Worm (Caenorhabditis elegans) whole organism, young adult: ENCODE results near the gene ZK617.26.

Source experiments
- B0035.1 ChIP-seq: sonication (generic microtip); optimal IDR thresholded peaks from 2 replicates; lab custom pipeline; 2016; ENCODE audit warnings: missing genetic modification characterization, mild to moderate bottlenecking, missing compliant biosample characterization, missing genotype, missing genetic modification reagents
- B0336.3 ChIP-seq: fragments of 200-800 bp; sonication (Bioruptor generic); IDR thresholded peaks from 2 replicates; pipeline ENCODE4 v1.3.6; 2022; ENCODE audit warnings: missing genetic modification characterization, missing compliant biosample characterization
- D2030.7 ChIP-seq: fragments of 200-800 bp; sonication (Bioruptor generic); IDR thresholded peaks from 2 replicates; pipeline ENCODE4 v1.3.6; 2022; ENCODE audit warnings: missing genetic modification reagents, missing genetic modification characterization, missing compliant biosample characterization
- F37B4.10 ChIP-seq: fragments of 200-800 bp; sonication (Bioruptor generic); IDR thresholded peaks from 2 replicates; pipeline ENCODE4 v1.3.6; 2022; ENCODE audit warnings: missing genetic modification characterization, missing compliant biosample characterization
- F49E8.2 ChIP-seq: sonication (generic microtip); optimal IDR thresholded peaks from 3 replicates; lab custom pipeline; 2017; ENCODE audit warnings: missing genetic modification characterization, mild to moderate bottlenecking, missing compliant biosample characterization, antibody characterized with exemption, moderate library complexity; ENCODE audit not compliant: insufficient read depth
- F55B11.4 ChIP-seq: sonication (generic microtip); optimal IDR thresholded peaks from 2 replicates; lab custom pipeline; 2016; ENCODE audit warnings: missing compliant biosample characterization, missing genetic modification characterization, borderline replicate concordance; ENCODE audit not compliant: insufficient read depth
- F57C9.4 ChIP-seq: sonication (generic microtip); optimal IDR thresholded peaks from 2 replicates; lab custom pipeline; 2017; ENCODE audit warnings: mild to moderate bottlenecking, missing genetic modification characterization, missing compliant biosample characterization
- K11D2.4 ChIP-seq: fragments of 200-800 bp; sonication (Bioruptor generic); IDR thresholded peaks from 2 replicates; pipeline ENCODE4 v1.3.6; 2022; ENCODE audit warnings: missing genetic modification reagents, missing genetic modification characterization, missing compliant biosample characterization
- T07F8.4 ChIP-seq: sonication (generic microtip); optimal IDR thresholded peaks from 2 replicates; lab custom pipeline; 2016; ENCODE audit warnings: mild to moderate bottlenecking, missing genetic modification characterization, moderate library complexity, missing compliant biosample characterization
- T26A5.8 ChIP-seq: sonication (generic microtip); optimal IDR thresholded peaks from 2 replicates; lab custom pipeline; 2016; ENCODE audit warnings: missing genetic modification characterization, missing compliant biosample characterization
- Y53F4B.3 ChIP-seq: fragments of 200-800 bp; sonication (Bioruptor generic); IDR thresholded peaks from 2 replicates; pipeline ENCODE4 v1.3.6; 2022; ENCODE audit warnings: missing genetic modification reagents, missing genetic modification characterization, missing compliant biosample characterization
- Y53G8AR.9 ChIP-seq: fragments of 200-800 bp; sonication (Bioruptor generic); conservative IDR thresholded peaks from 2 replicates; pipeline ENCODE4 v1.3.6; 2022; ENCODE audit warnings: missing genetic modification reagents, missing genetic modification characterization, missing compliant biosample characterization
- Y95B8A.8 ChIP-seq: fragments of 200-800 bp; sonication (Bioruptor generic); IDR thresholded peaks from 2 replicates; pipeline ENCODE4 v1.3.6; 2022; ENCODE audit warnings: missing genetic modification reagents, missing genetic modification characterization, missing compliant biosample characterization
- ZK185.1 ChIP-seq: sonication (generic microtip); optimal IDR thresholded peaks from 2 replicates; lab custom pipeline; 2016; ENCODE audit warnings: mild to moderate bottlenecking, missing genetic modification characterization, missing compliant biosample characterization; ENCODE audit not compliant: poor library complexity, severe bottlenecking
- aptf-2 ChIP-seq: fragments of 200-800 bp; sonication (Bioruptor generic); conservative IDR thresholded peaks from 2 replicates; pipeline ENCODE4 v1.3.6; 2022; ENCODE audit warnings: missing genetic modification reagents, missing genetic modification characterization, missing compliant biosample characterization
- atf-7 ChIP-seq: sonication (generic microtip); optimal IDR thresholded peaks from 2 replicates; lab custom pipeline; 2017; ENCODE audit warnings: mild to moderate bottlenecking, missing genetic modification characterization, missing compliant biosample characterization
- attf-3 ChIP-seq: fragments of 200-800 bp; sonication (Bioruptor generic); conservative IDR thresholded peaks from 2 replicates; pipeline ENCODE4 v1.3.6; 2022; ENCODE audit warnings: missing genetic modification reagents, missing genetic modification characterization, missing compliant biosample characterization
- bed-1 ChIP-seq: fragments of 200-800 bp; sonication (Bioruptor generic); IDR thresholded peaks from 2 replicates; pipeline ENCODE4 v1.3.6; 2022; ENCODE audit warnings: missing genetic modification reagents, missing genetic modification characterization, missing compliant biosample characterization
- cebp-1 ChIP-seq, 2 experiments: fragments of 200-800 bp in 1 of 2; sonication (Bioruptor generic) in 1 of 2; sonication (generic microtip) in 1 of 2; IDR thresholded peaks in 1 of 2; optimal IDR thresholded peaks in 1 of 2; 2 replicates each; pipeline versions ENCODE4 v1.3.6 to Lab custom; 2017 to 2022; ENCODE audit warnings: missing compliant biosample characterization in 2 of 2, missing genetic modification characterization in 2 of 2, mild to moderate bottlenecking in 1 of 2, missing genetic modification reagents in 1 of 2, moderate library complexity in 1 of 2
- cebp-2 ChIP-seq: fragments of 200-800 bp; sonication (Bioruptor generic); IDR thresholded peaks from 2 replicates; pipeline ENCODE4 v1.3.6; 2022; ENCODE audit warnings: missing genetic modification characterization, missing compliant biosample characterization
- ceh-100 ChIP-seq: fragments of 200-800 bp; sonication (Bioruptor generic); IDR thresholded peaks from 2 replicates; pipeline ENCODE4 v1.3.6; 2022; ENCODE audit warnings: missing genetic modification reagents, missing genetic modification characterization, missing compliant biosample characterization
- ceh-27 ChIP-seq: fragments of 200-800 bp; sonication (Bioruptor generic); optimal IDR thresholded peaks from 2 replicates; lab custom pipeline; 2018; ENCODE audit warnings: mild to moderate bottlenecking, missing genetic modification characterization, moderate library complexity, missing compliant biosample characterization
- ceh-79 ChIP-seq: sonication (generic microtip); optimal IDR thresholded peaks from 2 replicates; lab custom pipeline; 2017; ENCODE audit warnings: mild to moderate bottlenecking, missing genetic modification characterization, missing compliant biosample characterization
- dox-1 ChIP-seq: fragments of 200-800 bp; sonication (Bioruptor generic); IDR thresholded peaks from 2 replicates; pipeline ENCODE4 v1.3.6; 2022; ENCODE audit warnings: missing genetic modification reagents, missing genetic modification characterization, missing compliant biosample characterization
- dpff-1 ChIP-seq: sonication (generic microtip); optimal IDR thresholded peaks from 2 replicates; lab custom pipeline; 2017; ENCODE audit warnings: mild to moderate bottlenecking, missing genetic modification characterization, missing compliant biosample characterization
- efl-1 ChIP-seq: fragments of 150-350 bp; optimal IDR thresholded peaks from 2 replicates; lab custom pipeline; 2014; ENCODE audit warnings: missing biosample characterization, missing genetic modification reagents, missing genetic modification characterization
- egrh-3 ChIP-seq: fragments of 200-800 bp; sonication (Bioruptor generic); IDR thresholded peaks from 2 replicates; pipeline ENCODE4 v1.3.6; 2022; ENCODE audit warnings: missing genetic modification reagents, missing genetic modification characterization, missing compliant biosample characterization
- ekl-4 ChIP-seq: fragments of 200-800 bp; sonication (Bioruptor generic); IDR thresholded peaks from 2 replicates; pipeline ENCODE4 v1.3.6; 2022; ENCODE audit warnings: missing genetic modification reagents, missing genetic modification characterization, missing compliant biosample characterization
- fkh-3 ChIP-seq: sonication (generic microtip); optimal IDR thresholded peaks from 2 replicates; lab custom pipeline; 2016; ENCODE audit warnings: mild to moderate bottlenecking, missing genetic modification characterization, missing compliant biosample characterization
- lin-54 ChIP-seq: fragments of 200-800 bp; sonication (Bioruptor generic); optimal IDR thresholded peaks from 2 replicates; lab custom pipeline; 2018; ENCODE audit warnings: mild to moderate bottlenecking, missing genetic modification characterization, missing compliant biosample characterization
- madf-10 ChIP-seq: sonication (generic microtip); optimal IDR thresholded peaks from 2 replicates; lab custom pipeline; 2016; ENCODE audit warnings: mild to moderate bottlenecking, missing genetic modification characterization, missing compliant biosample characterization
- madf-3 ChIP-seq: fragments of 200-800 bp; sonication (Bioruptor generic); IDR thresholded peaks from 2 replicates; pipeline ENCODE4 v1.3.6; 2022; ENCODE audit warnings: missing genetic modification reagents, missing genetic modification characterization, missing compliant biosample characterization
- madf-6 ChIP-seq: fragments of 200-800 bp; sonication (Bioruptor generic); IDR thresholded peaks from 2 replicates; pipeline ENCODE4 v1.3.6; 2022; ENCODE audit warnings: missing genetic modification reagents, missing genetic modification characterization, missing compliant biosample characterization
- madf-8 ChIP-seq: fragments of 200-800 bp; sonication (Bioruptor generic); conservative IDR thresholded peaks from 2 replicates; pipeline ENCODE4 v1.3.6; 2022; ENCODE audit warnings: missing genetic modification reagents, missing genetic modification characterization, missing compliant biosample characterization
- mes-4 ChIP-seq: sonication (generic microtip); optimal IDR thresholded peaks from 2 replicates; lab custom pipeline; 2016; ENCODE audit warnings: missing genotype, missing genetic modification characterization, missing compliant biosample characterization
- nfya-2 ChIP-seq: fragments of 200-800 bp; sonication (Bioruptor generic); IDR thresholded peaks from 2 replicates; pipeline ENCODE4 v1.3.6; 2022; ENCODE audit warnings: missing genetic modification reagents, missing genetic modification characterization, missing compliant biosample characterization
- nhr-120 ChIP-seq: fragments of 200-800 bp; sonication (Bioruptor generic); IDR thresholded peaks from 2 replicates; pipeline ENCODE4 v1.3.6; 2022; ENCODE audit warnings: missing genetic modification characterization, missing compliant biosample characterization
- repo-1 ChIP-seq: sonication (generic microtip); optimal IDR thresholded peaks from 2 replicates; lab custom pipeline; 2017; ENCODE audit warnings: mild to moderate bottlenecking, missing genetic modification characterization, missing compliant biosample characterization
- sdz-38 ChIP-seq: sonication (generic microtip); optimal IDR thresholded peaks from 2 replicates; lab custom pipeline; 2016; ENCODE audit warnings: missing genotype, missing genetic modification characterization, missing compliant biosample characterization
- snpc-1.1 ChIP-seq: sonication (generic microtip); optimal IDR thresholded peaks from 2 replicates; lab custom pipeline; 2017; ENCODE audit warnings: missing genetic modification characterization, mild to moderate bottlenecking, missing compliant biosample characterization, antibody characterized with exemption, moderate library complexity, missing genotype, missing genetic modification reagents; ENCODE audit not compliant: insufficient read depth
- snpc-3.4 ChIP-seq: sonication (generic microtip); optimal IDR thresholded peaks from 2 replicates; lab custom pipeline; 2017; ENCODE audit warnings: missing genetic modification characterization, mild to moderate bottlenecking, missing compliant biosample characterization, antibody characterized with exemption, moderate library complexity, missing genotype, missing genetic modification reagents
- somi-1 ChIP-seq: fragments of 200-800 bp; sonication (Bioruptor generic); optimal IDR thresholded peaks from 2 replicates; lab custom pipeline; 2018; ENCODE audit warnings: mild to moderate bottlenecking, missing genetic modification characterization, missing compliant biosample characterization
- tlf-1 ChIP-seq: fragments of 200-800 bp; sonication (Bioruptor generic); optimal IDR thresholded peaks from 2 replicates; lab custom pipeline; 2018; ENCODE audit warnings: mild to moderate bottlenecking, missing genetic modification characterization, missing compliant biosample characterization
- unc-62 ChIP-seq: fragments of 150-350 bp; optimal IDR thresholded peaks from 2 replicates; lab custom pipeline; 2014; ENCODE audit warnings: missing biosample characterization, missing genetic modification reagents, missing genetic modification characterization
- ztf-18 ChIP-seq: sonication (generic microtip); optimal IDR thresholded peaks from 2 replicates; lab custom pipeline; 2016; ENCODE audit warnings: missing genotype, mild to moderate bottlenecking, missing genetic modification characterization, missing compliant biosample characterization
- ztf-22 ChIP-seq: fragments of 200-800 bp; sonication (Bioruptor generic); optimal IDR thresholded peaks from 2 replicates; lab custom pipeline; 2018; ENCODE audit warnings: mild to moderate bottlenecking, missing genetic modification characterization, moderate library complexity, missing compliant biosample characterization
- ztf-25 ChIP-seq: fragments of 200-800 bp; sonication (Bioruptor generic); IDR thresholded peaks from 2 replicates; pipeline ENCODE4 v1.3.6; 2022; ENCODE audit warnings: missing genetic modification reagents, missing genetic modification characterization, missing compliant biosample characterization
- ztf-3 ChIP-seq: fragments of 200-800 bp; sonication (Bioruptor generic); optimal IDR thresholded peaks from 2 replicates; lab custom pipeline; 2018; ENCODE audit warnings: mild to moderate bottlenecking, missing genetic modification characterization, missing compliant biosample characterization

Gene ZK617.26

DNA sequence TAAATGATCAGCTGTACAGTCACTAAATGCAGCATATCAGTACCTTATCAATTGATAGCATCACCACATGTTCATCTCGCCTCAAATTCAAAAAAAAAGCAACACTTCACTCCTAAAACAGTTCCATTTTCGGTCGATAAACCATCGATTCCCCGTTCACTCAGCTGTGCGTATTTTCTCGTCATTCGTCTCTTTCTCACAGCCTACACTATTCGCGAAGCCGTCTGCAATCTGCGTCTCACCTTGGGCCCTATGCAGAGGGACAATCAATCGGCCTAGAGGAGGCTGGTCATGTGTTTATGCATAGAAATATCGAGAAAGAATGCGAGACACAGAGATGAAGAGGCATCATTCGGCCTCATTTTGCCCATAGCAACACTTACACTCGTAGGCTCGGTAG lies 21.6 kb upstream of the ZK617.26 start (continued):
- TF ChIP-seq B0035.1 (tag; lab: Kevin White, UChicago) (peak; percentile 64), aptf-2 (GFP tag; lab: Robert Waterston, UW) (no peak), tlf-1 (peak; percentile 65), madf-10 (peak; percentile 80), ZK185.1 (tag; lab: Kevin White, UChicago) (peak; percentile 63), K11D2.4 (peak; percentile 77)

DNA sequence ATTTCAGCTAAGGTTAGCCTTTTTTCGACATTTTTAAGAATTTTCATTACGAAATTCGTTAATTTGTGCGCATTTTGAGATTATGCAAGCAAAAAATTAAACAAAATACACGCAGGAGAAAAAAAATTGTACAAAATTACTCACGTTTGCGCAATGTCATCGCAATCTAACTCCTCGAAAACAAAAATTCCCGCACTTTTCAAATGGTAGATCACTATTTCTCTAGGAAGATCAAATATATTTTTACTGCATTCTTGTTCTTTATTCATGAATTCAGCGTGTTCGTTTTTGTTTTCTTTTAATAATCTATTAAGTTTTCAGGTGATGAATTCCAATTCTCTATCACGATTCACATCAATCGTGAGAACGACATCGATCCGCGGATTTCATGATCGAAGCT lies 20.2 kb upstream of the ZK617.26 start, which contains the start of the genes T12G3.6 and mrpl-51:
Gene T12G3.6 (minus strand): TSS at position 269 of the 400 bp plus-strand sequence.
Gene mrpl-51 (plus strand): TSS at position 322 of the 400 bp plus-strand sequence.
- no peak for TF ChIP-seq ztf-22 (GFP tag; lab: Kevin White, UChicago)
- TF ChIP-seq dox-1 (GFP tag; lab: Robert Waterston, UW) = no peak
- TF ChIP-seq F55B11.4 (tag; lab: Kevin White, UChicago) = no peak
- TF ChIP-seq F57C9.4 = no peak
- TF ChIP-seq cebp-2 (GFP tag; lab: Robert Waterston, UW) = no peak
- TF ChIP-seq madf-6 (GFP tag; lab: Robert Waterston, UW) = peak; percentile 78
- no peak for TF ChIP-seq F37B4.10
- no peak for TF ChIP-seq egrh-3 (GFP tag; lab: Robert Waterston, UW)
- TF ChIP-seq Y53F4B.3 (GFP tag; lab: Robert Waterston, UW) = no peak
- TF ChIP-seq Y95B8A.8 (GFP tag; lab: Robert Waterston, UW) = no peak
- no peak for TF ChIP-seq fkh-3 (tag; lab: Kevin White, UChicago)
- no peak for TF ChIP-seq snpc-1.1
- TF ChIP-seq repo-1 (tag; lab: Kevin White, UChicago) = no peak
- no peak for TF ChIP-seq ceh-79 (tag; lab: Kevin White, UChicago)
- no peak for TF ChIP-seq ztf-25 (GFP tag; lab: Robert Waterston, UW)
- TF ChIP-seq Y53G8AR.9 (GFP tag; lab: Robert Waterston, UW) = no peak
- TF ChIP-seq mes-4 = no peak
- TF ChIP-seq sdz-38 (tag; lab: Kevin White, UChicago) = no peak
- peak; percentile 22; the same call in 1 of the 2 replicates for TF ChIP-seq D2030.7 (GFP tag; lab: Robert Waterston, UW)
- no peak for TF ChIP-seq ZK185.1 (tag; lab: Kevin White, UChicago)
- no peak for TF ChIP-seq ztf-3 (GFP tag; lab: Kevin White, UChicago)
- no peak for TF ChIP-seq somi-1 (GFP tag; lab: Kevin White, UChicago)
- no peak for TF ChIP-seq B0336.3 (GFP tag; lab: Robert Waterston, UW)
- peak; percentile 36 for TF ChIP-seq madf-8 (GFP tag; lab: Robert Waterston, UW)
- TF ChIP-seq ceh-100 (GFP tag; lab: Robert Waterston, UW) = no peak
- no peak for TF ChIP-seq dpff-1
- no peak for TF ChIP-seq bed-1 (GFP tag; lab: Robert Waterston, UW)
- no peak for TF ChIP-seq unc-62 (GFP tag; lab: Kevin White, UChicago)
- TF ChIP-seq efl-1 (GFP tag; lab: Kevin White, UChicago) = peak; percentile 73
- TF ChIP-seq ztf-18 = no peak
- no peak for TF ChIP-seq F49E8.2 (tag; lab: Kevin White, UChicago)
- no peak for TF ChIP-seq nhr-120 (GFP tag; lab: Robert Waterston, UW)
- no peak for TF ChIP-seq T07F8.4 (tag; lab: Kevin White, UChicago)
- no peak for TF ChIP-seq attf-3
- TF ChIP-seq T26A5.8 = no peak
- TF ChIP-seq snpc-3.4 (tag; lab: Kevin White, UChicago) = no peak
- TF ChIP-seq lin-54 = peak; percentile 21
- TF ChIP-seq madf-3 (GFP tag; lab: Robert Waterston, UW) = no peak
- no peak for TF ChIP-seq cebp-1 (GFP tag; IDR thresholded peaks at IDR 0.05; lab: Robert Waterston, UW)
- no peak for TF ChIP-seq cebp-1 (tag; optimal IDR thresholded peaks at IDR 0.05; lab: Kevin White, UChicago)
- no peak for TF ChIP-seq ceh-27
- no peak for TF ChIP-seq atf-7 (tag; lab: Kevin White, UChicago)
- no peak for TF ChIP-seq nfya-2 (GFP tag; lab: Robert Waterston, UW)
- no peak for TF ChIP-seq ekl-4 (GFP tag; lab: Robert Waterston, UW)
